Worm (Caenorhabditis elegans) whole organism, L1 larva: ENCODE data around the gene lgc-14.

Experiments used
- C34B4.2 ChIP-seq: sonication (generic microtip); optimal IDR thresholded peaks from 2 replicates; lab custom pipeline; 2017; ENCODE audit warnings: mild to moderate bottlenecking, missing genetic modification characterization, missing compliant biosample characterization
- aha-1 ChIP-seq: fragments of 150-350 bp; optimal IDR thresholded peaks from 2 replicates; lab custom pipeline; 2014; ENCODE audit warnings: missing biosample characterization, missing genetic modification characterization
- alr-1 ChIP-seq: fragments of 200-800 bp; sonication (Bioruptor generic); optimal IDR thresholded peaks from 2 replicates; lab custom pipeline; 2018; ENCODE audit warnings: borderline replicate concordance, mild to moderate bottlenecking, missing genetic modification characterization, missing compliant biosample characterization
- aly-2 ChIP-seq: fragments of 150-350 bp; optimal IDR thresholded peaks from 2 replicates; lab custom pipeline; 2014; ENCODE audit warnings: missing biosample characterization, missing genetic modification characterization
- ceh-63 ChIP-seq: fragments of 200-800 bp; sonication (Bioruptor generic); optimal IDR thresholded peaks from 2 replicates; lab custom pipeline; 2018; ENCODE audit warnings: mild to moderate bottlenecking, missing genetic modification characterization, missing compliant biosample characterization
- ceh-8 ChIP-seq: fragments of 200-800 bp; sonication (Bioruptor generic); optimal IDR thresholded peaks from 2 replicates; lab custom pipeline; 2018; ENCODE audit warnings: mild to moderate bottlenecking, missing genetic modification characterization, moderate library complexity, missing compliant biosample characterization
- ceh-82 ChIP-seq, 3 experiments: fragments of 150-350 bp in 1 of 3; sonication (generic microtip) in 2 of 3; optimal IDR thresholded peaks; 2 replicates each; lab custom pipeline; 2014 to 2017; ENCODE audit warnings: missing biosample characterization in 3 of 3, missing genetic modification characterization in 3 of 3
- dpl-1 ChIP-seq, 3 experiments: fragments of 150-350 bp in 2 of 3; sonication (generic microtip) in 1 of 3; optimal IDR thresholded peaks; 2 replicates each; lab custom pipeline; 2014 to 2017; ENCODE audit warnings: missing biosample characterization in 3 of 3, missing genetic modification characterization in 3 of 3, missing genetic modification reagents in 3 of 3
- dsc-1 ChIP-seq: sonication (generic microtip); optimal IDR thresholded peaks from 2 replicates; lab custom pipeline; 2016; ENCODE audit warnings: mild to moderate bottlenecking, missing genetic modification characterization, missing compliant biosample characterization
- efl-1 ChIP-seq, 4 experiments: fragments of 150-350 bp; optimal IDR thresholded peaks in 3 of 4; peaks in 1 of 4; 1 replicate in 1 of 4; 2 replicates in 3 of 4; lab custom pipeline; 2014; ENCODE audit warnings: missing biosample characterization in 2 of 4, missing genetic modification characterization in 2 of 4, missing genetic modification reagents in 2 of 4
- fkh-10 ChIP-seq: sonication (generic microtip); optimal IDR thresholded peaks from 2 replicates; lab custom pipeline; 2017; ENCODE audit warnings: missing biosample characterization, missing genetic modification reagents, missing genetic modification characterization
- fkh-4 ChIP-seq: sonication (generic microtip); optimal IDR thresholded peaks from 2 replicates; lab custom pipeline; 2016; ENCODE audit warnings: missing compliant biosample characterization, missing genetic modification characterization, borderline replicate concordance
- grh-1 ChIP-seq: fragments of 200-800 bp; sonication (Bioruptor generic); IDR thresholded peaks from 2 replicates; pipeline ENCODE4 v1.3.6; 2022; ENCODE audit warnings: missing genetic modification reagents, missing genetic modification characterization, missing compliant biosample characterization
- hpl-2 ChIP-seq: fragments of 150-350 bp; optimal IDR thresholded peaks from 2 replicates; lab custom pipeline; 2014; ENCODE audit warnings: missing biosample characterization, missing genetic modification reagents, missing genetic modification characterization
- lin-14 ChIP-seq: fragments of 200-800 bp; sonication (Bioruptor generic); optimal IDR thresholded peaks from 2 replicates; lab custom pipeline; 2018; ENCODE audit warnings: mild to moderate bottlenecking, missing genetic modification characterization, moderate library complexity, missing compliant biosample characterization
- lin-35 ChIP-seq, 2 experiments: fragments of 150-350 bp; optimal IDR thresholded peaks; 2 replicates each; lab custom pipeline; 2014; ENCODE audit warnings: missing biosample characterization in 2 of 2, missing genetic modification characterization in 2 of 2, missing genetic modification reagents in 2 of 2
- lir-3 ChIP-seq: sonication (generic microtip); optimal IDR thresholded peaks from 2 replicates; lab custom pipeline; 2016; ENCODE audit warnings: mild to moderate bottlenecking, missing genetic modification characterization, moderate library complexity, missing compliant biosample characterization; ENCODE audit not compliant: poor library complexity
- lsy-2 ChIP-seq, 2 experiments: fragments of 150-350 bp; optimal IDR thresholded peaks; 2 replicates each; lab custom pipeline; 2014; ENCODE audit warnings: missing biosample characterization in 2 of 2, missing genetic modification characterization in 2 of 2
- mab-9 ChIP-seq: fragments of 200-800 bp; sonication (Bioruptor generic); IDR thresholded peaks from 2 replicates; pipeline ENCODE4 v1.3.6; 2022; ENCODE audit warnings: missing genetic modification reagents, missing genetic modification characterization, missing compliant biosample characterization
- mdl-1 ChIP-seq, 2 experiments: fragments of 150-350 bp; optimal IDR thresholded peaks; 2 replicates each; lab custom pipeline; 2014 to 2017; ENCODE audit warnings: missing biosample characterization in 2 of 2, missing genetic modification characterization in 2 of 2, inconsistent platforms in 1 of 2
- nhr-12 ChIP-seq: sonication (generic microtip); optimal IDR thresholded peaks from 2 replicates; lab custom pipeline; 2017; ENCODE audit warnings: missing biosample characterization, missing genetic modification characterization
- nhr-19 ChIP-seq: fragments of 200-800 bp; sonication (Bioruptor generic); conservative IDR thresholded peaks from 2 replicates; pipeline ENCODE4 v1.3.6; 2022; ENCODE audit warnings: missing genetic modification characterization, missing compliant biosample characterization
- nhr-20 ChIP-seq: sonication (generic microtip); optimal IDR thresholded peaks from 2 replicates; lab custom pipeline; 2016; ENCODE audit warnings: mild to moderate bottlenecking, missing genetic modification characterization, missing compliant biosample characterization
- nhr-28 ChIP-seq: fragments of 150-350 bp; optimal IDR thresholded peaks from 2 replicates; lab custom pipeline; 2014; ENCODE audit warnings: missing biosample characterization, missing genetic modification characterization
- nhr-77 ChIP-seq: fragments of 150-350 bp; optimal IDR thresholded peaks from 2 replicates; lab custom pipeline; 2014; ENCODE audit warnings: missing biosample characterization, missing genetic modification characterization
- pag-3 ChIP-seq: sonication (generic microtip); optimal IDR thresholded peaks from 2 replicates; lab custom pipeline; 2017; ENCODE audit warnings: missing genetic modification characterization, mild to moderate bottlenecking, missing compliant biosample characterization, antibody characterized with exemption, borderline replicate concordance; ENCODE audit not compliant: insufficient read depth
- pqm-1 ChIP-seq: sonication (generic microtip); optimal IDR thresholded peaks from 3 replicates; lab custom pipeline; 2017; ENCODE audit warnings: missing biosample characterization, missing genetic modification characterization
- rnt-1 ChIP-seq: sonication (generic microtip); optimal IDR thresholded peaks from 2 replicates; lab custom pipeline; 2016; ENCODE audit warnings: mild to moderate bottlenecking, missing genetic modification characterization, moderate library complexity, missing compliant biosample characterization
- sox-4 ChIP-seq: sonication (generic microtip); optimal IDR thresholded peaks from 2 replicates; lab custom pipeline; 2016; ENCODE audit warnings: missing genetic modification characterization, missing compliant biosample characterization
- tbx-2 ChIP-seq: sonication (generic microtip); optimal IDR thresholded peaks from 2 replicates; lab custom pipeline; 2016; ENCODE audit warnings: missing genetic modification characterization, missing compliant biosample characterization
- unc-30 ChIP-seq: sonication (generic microtip); optimal IDR thresholded peaks from 2 replicates; lab custom pipeline; 2017; ENCODE audit warnings: missing biosample characterization, missing genetic modification characterization
- xbp-1 ChIP-seq: sonication (generic microtip); optimal IDR thresholded peaks from 2 replicates; lab custom pipeline; 2016; ENCODE audit warnings: missing genetic modification characterization, missing compliant biosample characterization
- ztf-11 ChIP-seq, 2 experiments: sonication (generic microtip); optimal IDR thresholded peaks; 2 replicates each; lab custom pipeline; 2016 to 2017; ENCODE audit warnings: missing genetic modification characterization in 2 of 2, missing biosample characterization in 1 of 2, missing compliant biosample characterization in 1 of 2

Gene lgc-14

DNA sequence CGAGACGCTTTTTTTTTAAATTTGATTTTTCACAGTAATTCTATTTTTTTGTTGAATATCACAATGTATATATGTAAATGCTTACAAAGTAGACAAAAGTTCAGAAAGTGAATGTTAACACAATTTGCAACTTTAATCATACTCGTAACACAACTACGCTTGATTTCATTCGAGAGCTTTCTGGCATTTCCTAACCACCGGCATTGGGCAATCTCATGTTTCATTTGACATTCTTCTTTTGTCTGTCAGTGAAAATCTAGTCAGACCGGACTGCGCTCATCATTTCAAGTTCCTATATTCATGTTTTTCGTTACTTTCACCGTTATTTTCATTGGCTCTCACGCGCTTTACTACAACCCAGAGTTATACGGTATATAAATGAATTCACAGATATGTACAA, at the start of gene lgc-14:
lgc-14 (plus strand) TSS at position 301 of the 400 bp plus-strand sequence.
- TF ChIP-seq alr-1 (tag; lab: Kevin White, UChicago) = no peak
- TF ChIP-seq nhr-28 (tag; lab: Kevin White, UChicago) = no peak
- TF ChIP-seq ceh-82 (tag; optimal IDR thresholded peaks at IDR 0.05; lab: Kevin White, UChicago) = no peak
- no peak for TF ChIP-seq fkh-4 (tag; lab: Kevin White, UChicago)
- no peak for TF ChIP-seq mdl-1 (tag; optimal IDR thresholded peaks at IDR 0.05; lab: Kevin White, UChicago)
- no peak for TF ChIP-seq nhr-20
- TF ChIP-seq hpl-2 (GFP tag; lab: Kevin White, UChicago) = no peak
- no peak for TF ChIP-seq nhr-19 (GFP tag; lab: Robert Waterston, UW)
- no peak for TF ChIP-seq unc-30 (tag; lab: Kevin White, UChicago)
- no peak for TF ChIP-seq C34B4.2 (tag; lab: Kevin White, UChicago)
- TF ChIP-seq xbp-1 = no peak
- TF ChIP-seq tbx-2 = no peak
- TF ChIP-seq fkh-10 (GFP tag; lab: Kevin White, UChicago) = no peak
- TF ChIP-seq pqm-1 (tag; lab: Kevin White, UChicago) = no peak
- TF ChIP-seq dpl-1 (GFP tag; optimal IDR thresholded peaks at IDR 0.05; lab: Kevin White, UChicago) = no peak

ce11 chrX:12064908-12065307, 46.4 kb upstream of the lgc-14 start, which contains the start of gene lgc-23:
TSS of gene lgc-23 (plus strand) at chrX:12065208.
- TF ChIP-seq pag-3 (tag; lab: Kevin White, UChicago) (no peak), dpl-1 (GFP tag; optimal IDR thresholded peaks at IDR 0.05; lab: Kevin White, UChicago) (no peak), ceh-63 (GFP tag; lab: Kevin White, UChicago) (no peak)
- TF ChIP-seq, all 84 proteins: peak for 0

DNA sequence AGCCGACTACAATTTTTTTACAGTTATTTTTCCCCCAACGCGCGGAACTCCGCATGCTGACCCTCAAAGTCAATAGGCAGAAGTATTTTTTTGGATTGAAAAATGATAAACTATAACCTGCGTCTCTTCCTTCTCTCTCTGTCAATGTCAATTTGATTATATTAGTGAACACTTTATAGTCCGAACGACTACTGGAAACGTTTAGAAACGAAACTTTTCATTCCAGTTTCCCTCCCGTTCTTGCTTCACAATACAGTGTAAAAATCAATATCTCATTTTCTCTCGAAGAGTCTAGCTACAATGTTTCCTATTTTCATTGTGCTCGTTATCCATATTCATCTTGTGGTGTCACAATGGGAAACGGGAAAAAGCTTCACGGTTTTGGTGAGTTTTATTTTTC, 43.1 kb upstream of the lgc-14 start, which contains the start of gene lgc-24:
lgc-24 (plus strand) TSS at position 301 of the 400 bp plus-strand sequence.
- no peak for TF ChIP-seq aly-2 (tag; lab: Kevin White, UChicago)
- TF ChIP-seq xbp-1 = no peak
- no peak for TF ChIP-seq rnt-1
- TF ChIP-seq ceh-8 = no peak
- TF ChIP-seq nhr-77 (tag; lab: Kevin White, UChicago) = no peak
- no peak for TF ChIP-seq ceh-82 (tag; optimal IDR thresholded peaks at IDR 0.05; lab: Kevin White, UChicago)
- no peak for TF ChIP-seq mab-9
- TF ChIP-seq lin-14 (GFP tag; lab: Kevin White, UChicago) = no peak
- TF ChIP-seq lir-3 (tag; lab: Kevin White, UChicago) = no peak
- TF ChIP-seq lin-35 (GFP tag; optimal IDR thresholded peaks at IDR 0.05; lab: Kevin White, UChicago) = no peak

DNA sequence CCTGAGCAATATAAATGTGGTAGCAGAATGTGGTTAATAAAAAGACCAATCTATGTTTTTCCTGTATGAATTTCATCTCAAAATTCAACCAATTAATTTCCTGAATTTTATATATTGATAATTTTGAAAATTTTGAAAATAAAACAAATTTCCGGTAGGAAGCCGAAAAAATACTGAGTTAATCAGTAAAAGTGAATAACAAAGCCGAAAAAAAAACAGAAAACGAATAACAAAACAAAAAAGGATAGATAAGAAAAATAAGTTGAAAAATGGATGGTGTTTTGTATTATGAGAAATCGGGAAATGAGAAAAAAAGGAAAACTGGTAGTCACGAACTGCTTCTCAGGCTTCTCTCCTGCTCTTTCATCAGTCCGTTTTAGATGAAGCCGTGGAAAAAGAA, 37.5 kb upstream of the lgc-14 start, which contains the start of gene tmem-145:
tmem-145 (minus strand) TSS at position 101 of the 400 bp plus-strand sequence.
- TF ChIP-seq lin-14 (GFP tag; lab: Kevin White, UChicago) = no peak
- TF ChIP-seq dsc-1 (tag; lab: Kevin White, UChicago) = no peak
- TF ChIP-seq nhr-12 = no peak
- TF ChIP-seq rnt-1 = no peak
- no peak for TF ChIP-seq sox-4
- TF ChIP-seq efl-1 (optimal IDR thresholded peaks at IDR 0.05; lab: Kevin White, UChicago) = no peak
- TF ChIP-seq efl-1 (GFP tag; optimal IDR thresholded peaks at IDR 0.05 in 1 of 2; lab: Kevin White, UChicago) = no peak
- no peak for TF ChIP-seq lsy-2 (tag; optimal IDR thresholded peaks at IDR 0.05; lab: Kevin White, UChicago)
- TF ChIP-seq aha-1 (tag; lab: Kevin White, UChicago) = no peak
- TF ChIP-seq grh-1 (GFP tag; lab: Robert Waterston, UW) = no peak
- TF ChIP-seq ztf-11 (tag; optimal IDR thresholded peaks at IDR 0.05; lab: Kevin White, UChicago) = no peak
